Fruit fly (Drosophila melanogaster) whole organism, larva: ENCODE data around the gene CG7492.

ENCODE experiments used
- noc ChIP-seq: fragments of 200-800 bp; sonication (Bioruptor generic); optimal IDR thresholded peaks from 3 replicates; lab custom pipeline; 2019; ENCODE audit warnings: missing biosample characterization, mild to moderate bottlenecking, missing genetic modification characterization, moderate library complexity

Gene CG7492

DNA sequence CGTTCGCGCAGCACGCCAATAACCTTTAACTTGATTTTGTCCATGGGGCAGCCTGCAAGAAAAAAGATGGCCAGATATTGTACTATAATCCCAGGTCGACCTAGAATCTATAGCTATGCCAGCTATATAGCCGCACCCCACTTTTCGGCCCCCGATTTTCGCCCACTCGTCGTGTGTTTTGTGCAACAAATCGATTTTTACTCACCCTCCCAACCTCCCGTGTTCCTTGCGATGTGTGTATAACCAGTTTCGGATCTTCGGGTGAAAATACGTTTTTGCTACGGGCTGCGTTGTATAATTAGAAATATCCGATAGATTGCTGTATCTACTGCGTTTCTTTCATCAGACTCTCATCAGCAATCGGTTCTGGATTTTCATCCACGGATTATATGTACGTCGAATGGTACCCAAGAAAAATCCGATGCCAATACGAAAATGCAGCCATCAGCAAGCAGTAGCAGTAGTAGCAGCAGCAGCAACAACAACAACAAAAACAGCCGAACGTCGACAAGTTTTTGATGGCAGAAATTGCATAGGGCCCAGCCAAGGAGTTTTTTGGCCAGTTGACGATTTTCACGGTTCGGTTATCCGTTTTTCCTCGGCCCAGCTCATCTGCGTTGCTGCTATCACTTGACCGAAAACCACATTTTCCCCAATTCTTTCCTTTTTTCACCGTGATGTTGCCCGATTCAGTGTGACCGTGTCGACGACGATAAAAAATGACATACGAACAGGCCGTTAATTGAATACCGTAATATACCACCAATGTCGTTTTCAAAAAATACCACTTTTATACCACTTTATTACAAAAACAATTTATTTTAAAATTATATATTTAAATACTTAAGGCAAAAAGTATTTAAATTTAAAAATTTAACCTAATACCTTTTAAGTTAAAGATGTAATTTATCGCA is at the start of gene CG7492:
CG7492 (minus strand) TSS at position 705 of the 914 bp plus-strand sequence.
- TF ChIP-seq noc (tag; lab: Kevin White, UChicago): no peak

DNA sequence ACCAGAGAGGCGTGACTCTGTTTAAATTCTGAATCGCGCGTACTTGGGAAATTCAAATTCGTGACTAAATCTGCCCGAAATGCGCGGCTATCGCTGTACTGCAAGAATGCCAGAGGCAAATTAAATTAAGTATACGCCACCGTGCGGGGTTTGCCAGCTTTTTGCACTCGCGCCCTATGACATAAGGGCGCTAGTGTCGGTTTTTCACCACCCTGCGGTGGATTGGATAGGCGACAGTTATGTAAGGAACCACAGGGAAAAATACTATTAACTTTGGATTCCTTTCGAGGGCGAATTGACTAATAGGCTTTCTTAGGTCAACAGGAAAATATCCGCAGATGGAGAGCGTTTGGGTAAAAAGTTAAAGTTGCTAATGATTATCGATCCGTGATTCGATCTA is 41.0 kb upstream of the CG7492 start, which contains the start of gene CG44195:
CG44195 (minus strand) TSS at position 101 of the 400 bp plus-strand sequence.
- no peak for TF ChIP-seq noc (tag; lab: Kevin White, UChicago)

DNA sequence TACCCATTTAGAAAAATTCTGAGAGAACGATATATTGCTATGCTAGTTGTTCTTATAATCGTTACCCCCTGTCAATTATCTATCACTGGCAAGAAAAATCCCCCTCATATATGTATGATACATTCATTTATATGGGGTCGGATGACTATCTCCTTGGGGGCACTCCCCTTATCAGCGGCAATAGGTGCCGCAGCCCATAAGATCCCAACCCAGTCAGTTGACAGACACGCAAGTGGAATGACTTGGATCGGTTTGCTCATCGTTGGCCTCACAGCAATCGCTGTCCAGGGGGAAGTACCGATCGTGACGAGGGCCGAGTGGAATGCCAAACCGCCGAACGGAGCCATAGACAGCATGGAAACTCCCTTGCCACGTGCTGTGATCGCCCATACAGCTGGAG is 3.6 kb downstream of the CG7492 start, which contains the start of gene PGRP-SD:
PGRP-SD (plus strand) TSS at position 213 of the 400 bp plus-strand sequence.
- no peak for TF ChIP-seq noc (tag; lab: Kevin White, UChicago)

DNA sequence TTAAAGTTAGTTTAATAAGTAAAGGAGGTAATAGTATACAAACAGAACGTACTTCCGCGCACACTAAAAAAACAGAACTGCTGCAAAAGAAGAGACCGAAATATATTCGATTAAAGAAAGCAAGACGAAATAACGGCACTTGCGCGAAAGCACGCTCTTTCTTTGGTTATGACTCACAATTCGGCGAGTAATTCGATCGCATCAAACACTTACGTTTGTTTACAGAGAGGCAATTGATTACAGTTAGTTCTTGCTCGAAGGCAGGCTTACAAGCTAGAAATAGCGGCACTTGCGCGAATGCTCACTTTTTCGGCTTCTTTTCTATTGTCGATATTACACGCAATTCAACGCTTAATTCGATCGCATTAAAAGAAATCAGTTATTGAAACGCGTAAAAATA is 4.3 kb downstream of the CG7492 start, which contains the start of gene CG32373:
CG32373 (plus strand) TSS at position 301 of the 400 bp plus-strand sequence.
- no peak for TF ChIP-seq noc (tag; lab: Kevin White, UChicago)

dm6 chr3L:7643562-7643961 is 11.0 kb downstream of the CG7492 start:
- TF ChIP-seq noc (tag; lab: Kevin White, UChicago): no peak

- TF ChIP-seq noc (tag; lab: Kevin White, UChicago): no peak
Measured at dm6 chr3L:7641467-7641866, 13.1 kb downstream of the CG7492 start, which contains the start of gene CG7506. Gene CG7506, minus strand, starts transcription at chr3L:7641648.

dm6 chr3L:7640297-7640696 is 14.3 kb downstream of the CG7492 start, which contains the start of gene Urm1:
Gene Urm1, minus strand, starts transcription at chr3L:7640446.
- TF ChIP-seq noc (tag; lab: Kevin White, UChicago): no peak

dm6 chr3L:7639533-7639932 is 15.0 kb downstream of the CG7492 start:
- no peak for TF ChIP-seq noc (tag; lab: Kevin White, UChicago)

- TF ChIP-seq noc (tag; lab: Kevin White, UChicago): no peak
Measured at dm6 chr3L:7634743-7635469, 19.6 kb downstream of the CG7492 start.

dm6 chr3L:7633619-7634018 is 20.9 kb downstream of the CG7492 start:
- no peak for TF ChIP-seq noc (tag; lab: Kevin White, UChicago)

- TF ChIP-seq noc (tag; lab: Kevin White, UChicago): no peak
Measured at dm6 chr3L:7632540-7633263, 21.9 kb downstream of the CG7492 start.

DNA sequence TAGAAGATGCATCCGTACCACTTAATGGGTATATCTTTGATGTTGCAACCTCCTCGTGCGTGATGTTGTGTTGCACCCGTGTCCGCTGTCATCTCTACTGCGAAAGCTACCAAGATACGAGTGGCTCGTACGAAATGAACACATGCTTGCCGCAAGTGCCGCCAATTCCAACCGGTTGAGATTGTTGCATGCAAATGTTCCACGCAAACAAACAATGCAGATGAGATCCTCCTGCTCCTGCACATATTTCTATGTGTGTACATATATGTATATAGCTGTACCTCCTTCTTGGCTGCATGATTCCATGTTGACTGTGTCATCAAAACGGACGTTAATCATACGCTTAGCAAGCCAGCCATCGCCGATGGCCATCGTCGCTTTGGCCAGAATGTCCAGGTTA is 24.5 kb downstream of the CG7492 start:
- no peak for TF ChIP-seq noc (tag; lab: Kevin White, UChicago)

DNA sequence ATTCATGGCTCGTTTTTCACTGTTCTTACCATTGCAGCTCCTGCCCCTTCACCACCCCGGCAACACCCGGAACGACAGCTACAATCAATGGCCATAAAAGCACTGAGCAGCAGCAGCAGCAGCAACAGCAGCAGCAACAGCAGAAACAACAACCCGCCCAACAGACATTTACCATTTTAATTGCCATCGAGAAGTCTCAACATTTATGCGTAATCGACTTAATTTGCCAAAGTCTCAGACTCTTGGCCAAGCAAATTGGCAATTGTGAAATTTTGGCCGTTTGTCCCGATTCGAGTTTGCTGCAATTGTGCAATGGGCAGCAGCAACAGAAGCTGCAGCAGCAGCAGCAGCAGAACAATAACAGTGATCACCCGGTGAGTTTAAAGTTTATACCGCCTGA is 30.0 kb downstream of the CG7492 start:
- TF ChIP-seq noc (tag; lab: Kevin White, UChicago): no peak

DNA sequence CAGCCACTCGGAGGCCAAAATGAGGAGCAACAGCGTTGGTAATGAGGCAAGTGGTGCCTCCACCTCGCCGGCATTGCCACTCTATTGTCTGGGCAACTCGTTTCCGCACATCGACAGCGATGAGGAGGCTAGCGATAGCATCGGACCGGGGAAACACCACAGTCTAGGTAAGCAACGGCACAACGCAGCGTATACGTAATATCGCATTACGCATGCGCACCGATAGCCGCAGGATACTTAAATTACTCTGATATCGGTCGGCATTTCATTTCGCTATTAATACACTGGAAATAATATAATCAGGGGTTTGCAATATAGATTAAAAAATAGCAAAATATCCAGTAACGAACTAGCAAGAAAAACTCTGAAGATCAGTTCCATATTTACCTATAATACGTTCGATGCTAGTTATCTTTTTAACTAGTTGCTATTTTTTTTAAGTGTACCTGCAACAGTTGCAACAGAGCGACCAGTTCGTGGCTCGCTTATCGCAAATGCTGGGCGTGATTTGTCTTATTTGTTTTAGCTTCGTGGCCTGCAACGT is 37.0 kb downstream of the CG7492 start:
- no peak for TF ChIP-seq noc (tag; lab: Kevin White, UChicago)

DNA sequence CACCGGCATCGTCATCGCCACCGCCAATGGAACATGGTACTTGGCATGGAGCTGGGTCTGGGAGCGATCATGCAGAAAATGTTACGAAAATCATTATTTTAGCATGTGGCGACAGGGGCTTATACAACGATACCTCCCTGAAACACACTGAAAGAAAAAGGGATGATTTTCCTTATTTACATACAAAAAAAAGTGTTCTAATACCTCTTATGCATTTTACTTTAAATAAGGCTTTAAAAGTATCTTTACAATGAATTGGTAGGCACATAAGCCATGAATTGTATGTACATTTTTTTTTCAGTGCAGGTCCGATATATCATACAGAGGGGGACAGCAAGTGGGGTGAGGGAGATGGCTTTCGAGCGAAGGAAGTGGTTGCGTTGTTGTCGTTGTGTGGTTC is 40.3 kb downstream of the CG7492 start:
- no peak for TF ChIP-seq noc (tag; lab: Kevin White, UChicago)
